Worm (Caenorhabditis elegans) whole organism, early embryonic: ENCODE measurements around the gene clec-223.

Experiments used
- B0310.2 ChIP-seq: sonication (generic microtip); optimal IDR thresholded peaks from 2 replicates; lab custom pipeline; 2016; ENCODE audit warnings: mild to moderate bottlenecking, missing genetic modification characterization, missing compliant biosample characterization
- F13C5.2 ChIP-seq: sonication (generic microtip); optimal IDR thresholded peaks from 2 replicates; lab custom pipeline; 2017; ENCODE audit warnings: mild to moderate bottlenecking, missing genetic modification characterization, inconsistent platforms, missing compliant biosample characterization
- aly-1 ChIP-seq: sonication (generic microtip); optimal IDR thresholded peaks from 2 replicates; lab custom pipeline; 2016; ENCODE audit warnings: missing genetic modification characterization, missing compliant biosample characterization
- ama-1 ChIP-seq: fragments of 150-350 bp; optimal IDR thresholded peaks from 2 replicates; lab custom pipeline; 2014
- ceh-13 ChIP-seq: fragments of 200-800 bp; sonication (Bioruptor generic); optimal IDR thresholded peaks from 2 replicates; lab custom pipeline; 2018; ENCODE audit warnings: mild to moderate bottlenecking, missing genetic modification characterization, missing compliant biosample characterization
- ceh-36 ChIP-seq: sonication (generic microtip); optimal IDR thresholded peaks from 2 replicates; lab custom pipeline; 2016; ENCODE audit warnings: missing genetic modification characterization, inconsistent platforms, missing compliant biosample characterization
- ets-7 ChIP-seq: sonication (generic microtip); optimal IDR thresholded peaks from 2 replicates; lab custom pipeline; 2016; ENCODE audit warnings: missing genotype, missing genetic modification characterization, missing compliant biosample characterization
- flt-1 ChIP-seq: fragments of 200-800 bp; sonication (Bioruptor generic); IDR thresholded peaks from 2 replicates; pipeline ENCODE4 v1.3.6; 2022; ENCODE audit warnings: missing genetic modification characterization, missing compliant biosample characterization
- hmbx-1 ChIP-seq: sonication (generic microtip); optimal IDR thresholded peaks from 2 replicates; lab custom pipeline; 2016; ENCODE audit warnings: mild to moderate bottlenecking, missing genetic modification characterization, missing compliant biosample characterization
- hmg-4 ChIP-seq: fragments of 200-800 bp; sonication (Bioruptor generic); optimal IDR thresholded peaks from 2 replicates; lab custom pipeline; 2018; ENCODE audit warnings: mild to moderate bottlenecking, missing genetic modification characterization, missing compliant biosample characterization
- hnd-1 ChIP-seq: sonication (generic microtip); optimal IDR thresholded peaks from 2 replicates; lab custom pipeline; 2016; ENCODE audit warnings: missing genetic modification characterization, missing compliant biosample characterization
- pes-1 ChIP-seq: fragments of 200-800 bp; sonication (Bioruptor generic); IDR thresholded peaks from 2 replicates; pipeline ENCODE4 v1.3.6; 2022; ENCODE audit warnings: missing genetic modification reagents, missing genetic modification characterization, missing compliant biosample characterization
- scrt-1 ChIP-seq: fragments of 200-800 bp; sonication (Bioruptor generic); IDR thresholded peaks from 2 replicates; pipeline ENCODE4 v1.3.6; 2022; ENCODE audit warnings: missing genetic modification characterization, missing compliant biosample characterization
- sea-1 ChIP-seq: fragments of 200-800 bp; sonication (Bioruptor generic); conservative IDR thresholded peaks from 2 replicates; pipeline ENCODE4 v1.3.6; 2022; ENCODE audit warnings: missing genetic modification characterization, missing compliant biosample characterization
- tbx-11 ChIP-seq: fragments of 200-800 bp; sonication (Bioruptor generic); IDR thresholded peaks from 2 replicates; pipeline ENCODE4 v1.3.6; 2022; ENCODE audit warnings: missing genetic modification characterization, missing compliant biosample characterization
- tbx-37 ChIP-seq: fragments of 200-800 bp; sonication (Bioruptor generic); conservative IDR thresholded peaks from 2 replicates; pipeline ENCODE4 v1.3.6; 2022; ENCODE audit warnings: missing genetic modification reagents, missing genetic modification characterization, missing compliant biosample characterization
- tra-4 ChIP-seq: sonication (generic microtip); optimal IDR thresholded peaks from 2 replicates; lab custom pipeline; 2017; ENCODE audit warnings: missing genetic modification characterization, missing compliant biosample characterization

clec-223 gene

ce11 chrV:11308915-11309314, 36.0 kb downstream of the clec-223 start:
- TF ChIP-seq hmbx-1 (tag; lab: Kevin White, UChicago), result no peak
- no peak for TF ChIP-seq ama-1 (lab: Kevin White, UChicago)
- TF ChIP-seq aly-1, result no peak

- TF ChIP-seq ceh-36 (tag; lab: Kevin White, UChicago) (no peak), tbx-11 (GFP tag; lab: Robert Waterston, UW) (no peak), scrt-1 (no peak), F13C5.2 (no peak), pes-1 (no peak), sea-1 (GFP tag; lab: Robert Waterston, UW) (no peak), flt-1 (no peak), B0310.2 (tag; lab: Kevin White, UChicago) (no peak), hmbx-1 (tag; lab: Kevin White, UChicago) (no peak), hnd-1 (tag; lab: Kevin White, UChicago) (no peak), tbx-37 (GFP tag; lab: Robert Waterston, UW) (no peak)
Measured at ce11 chrV:11311013-11311472, 38.1 kb downstream of the clec-223 start, which contains the start of gene T03F7.7. TSS of gene T03F7.7 (plus strand) at chrV:11311422.

- TF ChIP-seq B0310.2 (tag; lab: Kevin White, UChicago) (no peak), pes-1 (no peak), hnd-1 (tag; lab: Kevin White, UChicago) (no peak)
Measured at ce11 chrV:11312904-11313303, 40.0 kb downstream of the clec-223 start.

ce11 chrV:11314025-11314880, 41.3 kb downstream of the clec-223 start:
- peak; percentile 99 for TF ChIP-seq pes-1
- TF ChIP-seq B0310.2 (tag; lab: Kevin White, UChicago), result peak; percentile 99
- TF ChIP-seq sea-1 (GFP tag; lab: Robert Waterston, UW), result peak; percentile 100
- TF ChIP-seq flt-1, result peak; percentile 100
- no peak for TF ChIP-seq ama-1 (lab: Kevin White, UChicago)
- TF ChIP-seq hmg-4 (GFP tag; lab: Kevin White, UChicago), result peak; percentile 100
- peak; percentile 100 for TF ChIP-seq scrt-1
- TF ChIP-seq ceh-13 (GFP tag; lab: Kevin White, UChicago), result peak; percentile 99
- peak; percentile 98 for TF ChIP-seq tra-4 (tag; lab: Kevin White, UChicago)
- peak; percentile 99 for TF ChIP-seq F13C5.2
- peak; percentile 98 for TF ChIP-seq ets-7
- peak; percentile 95 for TF ChIP-seq hmbx-1 (tag; lab: Kevin White, UChicago)
- peak; percentile 100 for TF ChIP-seq tbx-37 (GFP tag; lab: Robert Waterston, UW)
- peak; percentile 98 for TF ChIP-seq ceh-36 (tag; lab: Kevin White, UChicago)
- peak; percentile 100 for TF ChIP-seq tbx-11 (GFP tag; lab: Robert Waterston, UW)
- peak; percentile 96 for TF ChIP-seq hnd-1 (tag; lab: Kevin White, UChicago)
- TF ChIP-seq aly-1, result peak; percentile 100

- TF ChIP-seq sea-1 (GFP tag; lab: Robert Waterston, UW) (no peak), tra-4 (tag; lab: Kevin White, UChicago) (no peak), B0310.2 (tag; lab: Kevin White, UChicago) (no peak), ceh-13 (GFP tag; lab: Kevin White, UChicago) (no peak), ama-1 (lab: Kevin White, UChicago) (no peak), ets-7 (no peak), hmg-4 (GFP tag; lab: Kevin White, UChicago) (no peak), flt-1 (no peak), pes-1 (no peak), hnd-1 (tag; lab: Kevin White, UChicago) (no peak), tbx-37 (GFP tag; lab: Robert Waterston, UW) (no peak), hmbx-1 (tag; lab: Kevin White, UChicago) (no peak), ceh-36 (tag; lab: Kevin White, UChicago) (no peak), scrt-1 (no peak)
Measured at ce11 chrV:11316801-11317200, 43.9 kb downstream of the clec-223 start, which contains the start of gene cutl-18. TSS of gene cutl-18 (minus strand) at chrV:11316901.

- TF ChIP-seq ets-7, result no peak
- TF ChIP-seq ceh-36 (tag; lab: Kevin White, UChicago), result no peak
- no peak for TF ChIP-seq hnd-1 (tag; lab: Kevin White, UChicago)
- TF ChIP-seq flt-1, result no peak
- no peak for TF ChIP-seq sea-1 (GFP tag; lab: Robert Waterston, UW)
- TF ChIP-seq F13C5.2, result no peak
- TF ChIP-seq hmbx-1 (tag; lab: Kevin White, UChicago), result no peak
- no peak for TF ChIP-seq pes-1
- TF ChIP-seq tbx-11 (GFP tag; lab: Robert Waterston, UW), result no peak
- no peak for TF ChIP-seq tra-4 (tag; lab: Kevin White, UChicago)
- no peak for TF ChIP-seq ama-1 (lab: Kevin White, UChicago)
- no peak for TF ChIP-seq hmg-4 (GFP tag; lab: Kevin White, UChicago)
- TF ChIP-seq ceh-13 (GFP tag; lab: Kevin White, UChicago), result no peak
- TF ChIP-seq aly-1, result no peak
- no peak for TF ChIP-seq tbx-37 (GFP tag; lab: Robert Waterston, UW)
- no peak for TF ChIP-seq scrt-1
Measured at ce11 chrV:11320860-11321259, 47.9 kb downstream of the clec-223 start.

- TF ChIP-seq hmg-4 (GFP tag; lab: Kevin White, UChicago) (no peak), B0310.2 (tag; lab: Kevin White, UChicago) (no peak), hmbx-1 (tag; lab: Kevin White, UChicago) (no peak), tbx-37 (GFP tag; lab: Robert Waterston, UW) (no peak)
Measured at ce11 chrV:11321719-11322118, 48.8 kb downstream of the clec-223 start, which contains the start of gene F47G9.4. TSS of gene F47G9.4 (minus strand) at chrV:11321816.
